Fruit fly (Drosophila melanogaster) whole organism, wandering third instar larva: ENCODE results near the gene Hsp67Ba.

Experiments
- Abd-B ChIP-seq: fragments of >200 bp; optimal IDR thresholded peaks from 2 replicates; lab custom pipeline; 2017; ENCODE audit warnings: missing biosample characterization, missing genetic modification characterization
- Hr78 ChIP-seq: fragments of >200 bp; optimal IDR thresholded peaks from 2 replicates; lab custom pipeline; 2017; ENCODE audit warnings: missing biosample characterization, missing genetic modification characterization
- N ChIP-seq: fragments of >200 bp; optimal IDR thresholded peaks from 2 replicates; lab custom pipeline; 2018; ENCODE audit warnings: missing biosample characterization, missing external identifiers, missing genetic modification characterization
- pan ChIP-seq: fragments of >200 bp; optimal IDR thresholded peaks from 2 replicates; lab custom pipeline; 2017
- psq ChIP-seq: fragments of 200-800 bp; sonication (Bioruptor generic); optimal IDR thresholded peaks from 3 replicates; lab custom pipeline; 2017; ENCODE audit warnings: missing biosample characterization, mild to moderate bottlenecking, missing genetic modification characterization, moderate library complexity
- woc ChIP-seq: sonication (Bioruptor generic); optimal IDR thresholded peaks from 2 replicates; lab custom pipeline; 2016; ENCODE audit warnings: missing biosample characterization, mild to moderate bottlenecking, missing genetic modification characterization

dm6 chr3L:9396704-9397103 lies 17.4 kb upstream of the Hsp67Ba start:
- TF ChIP-seq woc (GFP tag; lab: Kevin White, UChicago) (no peak), pan (lab: Kevin White, UChicago) (no peak), Abd-B (GFP tag; lab: Kevin White, UChicago) (no peak), N (GFP tag; lab: Kevin White, UChicago) (no peak), Hr78 (GFP tag; lab: Kevin White, UChicago) (no peak), psq (peak; percentile 76)
